Comparison of ENCODE assay signal across 6 fruit fly cellular contexts in the genomic region with DNA sequence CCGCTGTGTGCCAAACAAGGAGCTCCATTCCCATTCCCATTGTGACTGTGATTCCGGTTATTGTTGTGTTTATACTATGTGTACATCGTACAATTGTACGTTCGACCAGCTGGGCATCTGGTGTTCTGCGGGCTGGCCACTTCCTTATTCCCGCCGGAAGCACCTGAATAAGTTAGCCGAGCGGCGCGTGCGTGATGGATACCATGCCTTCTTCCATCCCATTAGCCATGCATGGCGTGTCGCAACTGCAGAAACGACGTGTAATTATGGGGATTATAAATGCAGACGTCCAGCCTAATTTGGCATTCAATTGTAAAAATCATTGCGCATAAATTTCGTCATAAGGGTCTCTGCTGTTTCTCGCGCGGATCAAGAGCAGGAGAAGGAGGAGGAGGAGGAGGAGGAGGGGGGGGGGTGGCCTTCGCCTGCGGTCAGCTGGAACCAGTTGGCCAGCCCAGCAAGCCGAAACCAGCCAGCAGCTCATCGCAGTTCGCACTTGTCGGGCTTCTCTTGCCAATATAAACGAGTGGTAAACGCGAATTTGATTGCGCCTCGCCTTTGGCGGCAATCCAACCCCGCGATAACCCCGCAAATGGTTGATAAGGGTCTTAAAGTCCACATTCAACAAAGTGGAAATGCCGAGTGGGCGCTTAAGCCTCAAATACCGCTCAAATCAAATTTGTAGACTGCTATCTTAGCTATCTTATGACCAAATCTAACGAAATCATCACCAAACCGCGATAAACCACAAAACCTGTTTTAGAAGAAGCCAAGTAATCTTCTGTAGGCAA.
A peak's percentile ranks its signal among the peaks of the same experiment; 100 is the strongest.
TF ChIP-seq lines count a peak whose summit lies in the region.

No protein-coding gene starts in this region.

- TF ChIP-seq CTCF in whole organism, embryonic (GFP tag; optimal IDR thresholded peaks at IDR 0.05; lab: Kevin White, UChicago): no peak

TF ChIP-seq in Kc167, 6 proteins besides CTCF, POLR2A, EP300 and RAD21:
- TF ChIP-seq Myc (optimal IDR thresholded peaks at IDR 0.05; lab: Kevin White, UChicago) (no peak), ttk (optimal IDR thresholded peaks at IDR 0.05; lab: Kevin White, UChicago) (peak; percentile 92)

TF ChIP-seq in whole organism, 6 proteins besides CTCF, POLR2A, EP300 and RAD21:
- TF ChIP-seq Dll (optimal IDR thresholded peaks at IDR 0.05; lab: Kevin White, UChicago) (peak; percentile 42), psq (optimal IDR thresholded peaks at IDR 0.05; lab: Kevin White, UChicago) (no peak)

TF ChIP-seq in whole organism, embryonic, 481 proteins besides CTCF, POLR2A, EP300 and RAD21 (continues in another document):
- TF ChIP-seq CG4360 (GFP tag; IDR thresholded peaks at IDR 0.05; lab: Robert Waterston, UW) (no peak), slp2 (GFP tag; optimal IDR thresholded peaks at IDR 0.05; lab: Kevin White, UChicago) (no peak), CG12391 (tag; optimal IDR thresholded peaks at IDR 0.05; lab: Kevin White, UChicago) (no peak), HLHmδ (GFP tag; optimal IDR thresholded peaks at IDR 0.05; lab: Kevin White, UChicago) (no peak), pan (optimal IDR thresholded peaks at IDR 0.05; lab: Kevin White, UChicago) (no peak), pan (GFP tag; optimal IDR thresholded peaks at IDR 0.05 in 1 of 2, IDR thresholded peaks at IDR 0.05 in 1 of 2) (peak in 1 of 2 experiments; percentile 16), Side (GFP tag; optimal IDR thresholded peaks at IDR 0.05; lab: Kevin White, UChicago) (no peak), CG12299 (tag; optimal IDR thresholded peaks at IDR 0.05; lab: Kevin White, UChicago) (no peak), yki (optimal IDR thresholded peaks at IDR 0.05; lab: Kevin White, UChicago) (no peak), Sry-δ (GFP tag; optimal IDR thresholded peaks at IDR 0.05; lab: Kevin White, UChicago) (no peak), CG10543 (GFP tag; optimal IDR thresholded peaks at IDR 0.05; lab: Kevin White, UChicago) (peak; percentile 9), tx (GFP tag; optimal IDR thresholded peaks at IDR 0.05; lab: Kevin White, UChicago) (no peak), kni (GFP tag; optimal IDR thresholded peaks at IDR 0.05; lab: Kevin White, UChicago) (no peak), CG34376 (GFP tag; optimal IDR thresholded peaks at IDR 0.05; lab: Kevin White, UChicago) (peak; percentile 14), Meics (GFP tag; optimal IDR thresholded peaks at IDR 0.05; lab: Kevin White, UChicago) (no peak), CG3726 (GFP tag; IDR thresholded peaks at IDR 0.05; lab: Robert Waterston, UW) (no peak), stc (GFP tag; IDR thresholded peaks at IDR 0.05; lab: Robert Waterston, UW) (no peak), CG11504 (tag; optimal IDR thresholded peaks at IDR 0.05; lab: Kevin White, UChicago) (no peak), crol (GFP tag; IDR thresholded peaks at IDR 0.05; lab: Robert Waterston, UW) (peak; percentile 59), CG34422 (GFP tag; IDR thresholded peaks at IDR 0.05; lab: Robert Waterston, UW) (peak; percentile 34; the same call in 1 of the 3 replicates)

TF ChIP-seq in whole organism, prepupa, 60 proteins besides CTCF, POLR2A, EP300 and RAD21 (continues in another document):
- TF ChIP-seq CG8319 (GFP tag; optimal IDR thresholded peaks at IDR 0.05; lab: Kevin White, UChicago): no peak
- peak; percentile 23 for TF ChIP-seq CG16779 (tag; optimal IDR thresholded peaks at IDR 0.05; lab: Kevin White, UChicago)
- TF ChIP-seq CG6163 (GFP tag; IDR thresholded peaks at IDR 0.05; lab: Robert Waterston, UW): no peak
- peak; percentile 55 for TF ChIP-seq CG6276 (GFP tag; optimal IDR thresholded peaks at IDR 0.05; lab: Kevin White, UChicago)
- TF ChIP-seq vri (GFP tag; optimal IDR thresholded peaks at IDR 0.05; lab: Kevin White, UChicago): no peak
- no peak for TF ChIP-seq lz (GFP tag; optimal IDR thresholded peaks at IDR 0.05; lab: Kevin White, UChicago)
- TF ChIP-seq CG32006 (GFP tag; optimal IDR thresholded peaks at IDR 0.05; lab: Kevin White, UChicago): no peak
- no peak for TF ChIP-seq CG34406 (GFP tag; optimal IDR thresholded peaks at IDR 0.05; lab: Kevin White, UChicago)
- no peak for TF ChIP-seq CG8632 (GFP tag; optimal IDR thresholded peaks at IDR 0.05; lab: Kevin White, UChicago)
- 0 out of 3 replicates have a peak, but pooled peaks have one; percentile 17 for TF ChIP-seq CG8119 (GFP tag; IDR thresholded peaks at IDR 0.05; lab: Robert Waterston, UW)
- no peak for TF ChIP-seq Eip93F (GFP tag; optimal IDR thresholded peaks at IDR 0.05; lab: Kevin White, UChicago)
- TF ChIP-seq achi (GFP tag; optimal IDR thresholded peaks at IDR 0.05; lab: Kevin White, UChicago): no peak
- no peak for TF ChIP-seq Gug (GFP tag; IDR thresholded peaks at IDR 0.05; lab: Robert Waterston, UW)
- no peak for TF ChIP-seq pdm3 (GFP tag; optimal IDR thresholded peaks at IDR 0.05; lab: Kevin White, UChicago)
- TF ChIP-seq Met (GFP tag; optimal IDR thresholded peaks at IDR 0.05; lab: Kevin White, UChicago): no peak
- TF ChIP-seq CG6854 (GFP tag; optimal IDR thresholded peaks at IDR 0.05; lab: Kevin White, UChicago): peak; percentile 69
- TF ChIP-seq fd85E (GFP tag; optimal IDR thresholded peaks at IDR 0.05; lab: Kevin White, UChicago): no peak
- peak; percentile 11; the same call in 1 of the 2 replicates for TF ChIP-seq CG15336 (GFP tag; IDR thresholded peaks at IDR 0.05; lab: Robert Waterston, UW)
- no peak for TF ChIP-seq dsx (GFP tag; optimal IDR thresholded peaks at IDR 0.05; lab: Kevin White, UChicago; ENCODE audit: poor library complexity, severe bottlenecking)
- peak; percentile 9 for TF ChIP-seq CG7368 (GFP tag; optimal IDR thresholded peaks at IDR 0.05; lab: Kevin White, UChicago)

TF ChIP-seq in whole organism, pupa, 21 proteins besides CTCF, POLR2A, EP300 and RAD21:
- no peak for TF ChIP-seq Snoo (tag; optimal IDR thresholded peaks at IDR 0.05; lab: Kevin White, UChicago)
- TF ChIP-seq CG13204 (GFP tag; optimal IDR thresholded peaks at IDR 0.05; lab: Kevin White, UChicago): no peak
- no peak for TF ChIP-seq CG17806 (tag; optimal IDR thresholded peaks at IDR 0.05; lab: Kevin White, UChicago)
- TF ChIP-seq CG14655 (GFP tag; optimal IDR thresholded peaks at IDR 0.05; lab: Kevin White, UChicago): no peak
- TF ChIP-seq CG8301 (tag; optimal IDR thresholded peaks at IDR 0.05; lab: Kevin White, UChicago): peak; percentile 2
- 0 out of 2 replicates have a peak, but pooled peaks have one; percentile 7 for TF ChIP-seq CG12605 (GFP tag; IDR thresholded peaks at IDR 0.05; lab: Robert Waterston, UW)
- TF ChIP-seq CG34367 (tag; optimal IDR thresholded peaks at IDR 0.05; lab: Kevin White, UChicago): no peak
- TF ChIP-seq EcR (GFP tag; optimal IDR thresholded peaks at IDR 0.05; lab: Kevin White, UChicago): no peak
- TF ChIP-seq gl (tag; optimal IDR thresholded peaks at IDR 0.05; lab: Kevin White, UChicago): peak; percentile 55
- TF ChIP-seq CG32121 (GFP tag; IDR thresholded peaks at IDR 0.05; lab: Robert Waterston, UW): 0 out of 2 replicates have a peak, but pooled peaks have one; percentile 9
- no peak; the same call in 1 of the 2 replicates for TF ChIP-seq Ets98B (GFP tag; IDR thresholded peaks at IDR 0.05; lab: Robert Waterston, UW)
- no peak for TF ChIP-seq Pif1B (GFP tag; optimal IDR thresholded peaks at IDR 0.05; lab: Kevin White, UChicago)
- no peak for TF ChIP-seq rn (GFP tag; IDR thresholded peaks at IDR 0.05; lab: Robert Waterston, UW)
- TF ChIP-seq CG9948 (tag; optimal IDR thresholded peaks at IDR 0.05; lab: Kevin White, UChicago): no peak
- no peak for TF ChIP-seq Pif1A (GFP tag; optimal IDR thresholded peaks at IDR 0.05; lab: Kevin White, UChicago)
- no peak for TF ChIP-seq CG15710 (tag; optimal IDR thresholded peaks at IDR 0.05; lab: Kevin White, UChicago)
- TF ChIP-seq D1 (tag; optimal IDR thresholded peaks at IDR 0.05; lab: Kevin White, UChicago): no peak
- TF ChIP-seq CG4496 (GFP tag; IDR thresholded peaks at IDR 0.05; lab: Robert Waterston, UW): peak; percentile 37; the same call in 1 of the 3 replicates
- no peak for TF ChIP-seq fd96Ca (GFP tag; IDR thresholded peaks at IDR 0.05; lab: Robert Waterston, UW)
- TF ChIP-seq CG10348 (GFP tag; IDR thresholded peaks at IDR 0.05; lab: Robert Waterston, UW): no peak

TF ChIP-seq in whole organism, wandering third instar larva, 38 proteins besides CTCF, POLR2A, EP300 and RAD21:
- TF ChIP-seq br (GFP tag; optimal IDR thresholded peaks at IDR 0.05; lab: Kevin White, UChicago) (no peak), Hnf4 (GFP tag; optimal IDR thresholded peaks at IDR 0.05; lab: Kevin White, UChicago) (peak; percentile 65)
